Worm (Caenorhabditis elegans) whole organism, late embryonic: Measurements from ENCODE around the gene his-59.

Source experiments
- C08G9.2 ChIP-seq: sonication (generic microtip); optimal IDR thresholded peaks from 2 replicates; lab custom pipeline; 2016; ENCODE audit warnings: mild to moderate bottlenecking, missing genetic modification characterization, moderate library complexity, missing compliant biosample characterization
- C38D4.7 ChIP-seq: fragments of 200-800 bp; sonication (Bioruptor generic); optimal IDR thresholded peaks from 2 replicates; lab custom pipeline; 2018; ENCODE audit warnings: mild to moderate bottlenecking, missing genetic modification characterization, moderate library complexity, missing compliant biosample characterization
- K02D7.2 ChIP-seq: sonication (generic microtip); optimal IDR thresholded peaks from 2 replicates; lab custom pipeline; 2017; ENCODE audit warnings: mild to moderate bottlenecking, missing genetic modification characterization, missing compliant biosample characterization
- K09A11.1 ChIP-seq: sonication (generic microtip); optimal IDR thresholded peaks from 2 replicates; lab custom pipeline; 2017; ENCODE audit warnings: antibody characterized with exemption, mild to moderate bottlenecking, missing genetic modification characterization, missing compliant biosample characterization; ENCODE audit not compliant: insufficient read depth
- T23F11.4 ChIP-seq: fragments of 200-800 bp; sonication (Bioruptor generic); optimal IDR thresholded peaks from 2 replicates; lab custom pipeline; 2018; ENCODE audit warnings: mild to moderate bottlenecking, missing genetic modification characterization, missing compliant biosample characterization
- ama-1 ChIP-seq: fragments of 150-350 bp; optimal IDR thresholded peaks from 2 replicates; lab custom pipeline; 2014
- ceh-14 ChIP-seq: sonication (generic microtip); optimal IDR thresholded peaks from 2 replicates; lab custom pipeline; 2016; ENCODE audit warnings: missing genotype, missing genetic modification characterization, missing compliant biosample characterization
- ceh-18 ChIP-seq: sonication (generic microtip); optimal IDR thresholded peaks from 2 replicates; lab custom pipeline; 2016; ENCODE audit warnings: missing genetic modification characterization, missing compliant biosample characterization
- ceh-30 ChIP-seq: fragments of 150-350 bp; optimal IDR thresholded peaks from 2 replicates; lab custom pipeline; 2014; ENCODE audit warnings: missing biosample characterization, missing genetic modification characterization
- ceh-34 ChIP-seq: sonication (generic microtip); optimal IDR thresholded peaks from 2 replicates; lab custom pipeline; 2016; ENCODE audit warnings: mild to moderate bottlenecking, missing genetic modification characterization, missing compliant biosample characterization
- ceh-45 ChIP-seq: fragments of 200-800 bp; sonication (Bioruptor generic); IDR thresholded peaks from 2 replicates; pipeline ENCODE4 v1.3.6; 2022; ENCODE audit warnings: missing genetic modification reagents, missing genetic modification characterization, missing compliant biosample characterization
- che-1 ChIP-seq: sonication (generic microtip); optimal IDR thresholded peaks from 2 replicates; lab custom pipeline; 2016; ENCODE audit warnings: mild to moderate bottlenecking, missing genetic modification characterization, missing compliant biosample characterization
- dmd-4 ChIP-seq: sonication (generic microtip); optimal IDR thresholded peaks from 2 replicates; lab custom pipeline; 2016; ENCODE audit warnings: borderline replicate concordance, missing genetic modification characterization, missing compliant biosample characterization
- elt-2 ChIP-seq: sonication (generic microtip); optimal IDR thresholded peaks from 2 replicates; lab custom pipeline; 2016; ENCODE audit warnings: missing genetic modification reagents, missing genetic modification characterization, missing compliant biosample characterization
- elt-4 ChIP-seq: sonication (generic microtip); optimal IDR thresholded peaks from 2 replicates; lab custom pipeline; 2016; ENCODE audit warnings: missing genetic modification characterization, missing compliant biosample characterization
- ets-4 ChIP-seq: sonication (generic microtip); optimal IDR thresholded peaks from 2 replicates; lab custom pipeline; 2016; ENCODE audit warnings: missing genetic modification characterization, missing compliant biosample characterization
- eyg-1 ChIP-seq: sonication (generic microtip); optimal IDR thresholded peaks from 2 replicates; lab custom pipeline; 2016; ENCODE audit warnings: missing genotype, missing genetic modification characterization, missing compliant biosample characterization
- hlh-30 ChIP-seq: sonication (generic microtip); optimal IDR thresholded peaks from 2 replicates; lab custom pipeline; 2017; ENCODE audit warnings: antibody characterized with exemption, missing genetic modification characterization, missing compliant biosample characterization; ENCODE audit not compliant: insufficient read depth
- hlh-6 ChIP-seq: sonication (generic microtip); optimal IDR thresholded peaks from 2 replicates; lab custom pipeline; 2016; ENCODE audit warnings: missing genotype, missing genetic modification characterization, missing compliant biosample characterization
- lim-6 ChIP-seq: sonication (generic microtip); optimal IDR thresholded peaks from 2 replicates; lab custom pipeline; 2016; ENCODE audit warnings: missing genetic modification characterization, missing compliant biosample characterization
- lin-11 ChIP-seq: fragments of 200-800 bp; sonication (Bioruptor generic); optimal IDR thresholded peaks from 2 replicates; lab custom pipeline; 2018; ENCODE audit warnings: mild to moderate bottlenecking, missing genetic modification characterization, missing compliant biosample characterization
- nhr-11 ChIP-seq: fragments of 150-350 bp; optimal IDR thresholded peaks from 2 replicates; lab custom pipeline; 2014; ENCODE audit warnings: missing biosample characterization, missing genetic modification characterization
- odd-2 ChIP-seq: sonication (generic microtip); optimal IDR thresholded peaks from 2 replicates; lab custom pipeline; 2017; ENCODE audit warnings: antibody characterized with exemption, mild to moderate bottlenecking, missing genetic modification characterization, missing compliant biosample characterization
- pat-9 ChIP-seq: fragments of 200-800 bp; sonication (Bioruptor generic); optimal IDR thresholded peaks from 2 replicates; lab custom pipeline; 2018; ENCODE audit warnings: mild to moderate bottlenecking, missing genetic modification characterization, moderate library complexity, missing compliant biosample characterization
- pqm-1 ChIP-seq: sonication (generic microtip); optimal IDR thresholded peaks from 2 replicates; lab custom pipeline; 2016; ENCODE audit warnings: missing genetic modification characterization, missing compliant biosample characterization
- ref-2 ChIP-seq: sonication (generic microtip); optimal IDR thresholded peaks from 2 replicates; lab custom pipeline; 2016; ENCODE audit warnings: missing genetic modification characterization, missing compliant biosample characterization
- sdc-2 ChIP-seq: sonication (generic microtip); optimal IDR thresholded peaks from 2 replicates; lab custom pipeline; 2016; ENCODE audit warnings: missing genotype, missing genetic modification characterization, missing compliant biosample characterization
- syd-9 ChIP-seq: sonication (generic microtip); optimal IDR thresholded peaks from 2 replicates; lab custom pipeline; 2016; ENCODE audit warnings: mild to moderate bottlenecking, missing genetic modification characterization, moderate library complexity, missing compliant biosample characterization
- tbx-2 ChIP-seq: sonication (generic microtip); optimal IDR thresholded peaks from 2 replicates; lab custom pipeline; 2016; ENCODE audit warnings: missing genetic modification characterization, missing compliant biosample characterization
- tbx-7 ChIP-seq: sonication (generic microtip); optimal IDR thresholded peaks from 2 replicates; lab custom pipeline; 2016; ENCODE audit warnings: missing genotype, missing genetic modification characterization, missing compliant biosample characterization
- unc-3 ChIP-seq, 2 experiments: fragments of 200-800 bp in 1 of 2; sonication (Bioruptor generic) in 1 of 2; sonication (generic microtip) in 1 of 2; conservative IDR thresholded peaks in 1 of 2; optimal IDR thresholded peaks in 1 of 2; 2 replicates each; pipeline versions ENCODE4 v1.3.6 to Lab custom; 2016 to 2022; ENCODE audit warnings: missing compliant biosample characterization in 2 of 2, missing genetic modification characterization in 2 of 2, missing genetic modification reagents in 1 of 2
- unc-55 ChIP-seq: sonication (generic microtip); optimal IDR thresholded peaks from 2 replicates; lab custom pipeline; 2017; ENCODE audit warnings: missing biosample characterization, missing genetic modification reagents, missing genetic modification characterization
- unc-86 ChIP-seq: sonication (generic microtip); optimal IDR thresholded peaks from 2 replicates; lab custom pipeline; 2016; ENCODE audit warnings: missing genetic modification characterization, missing compliant biosample characterization

The his-59 gene

ce11 chrIV:7520258-7520657 is 32.2 kb downstream of the his-59 start:
- TF ChIP-seq eyg-1, result no peak
- no peak for TF ChIP-seq che-1 (tag; lab: Kevin White, UChicago)
- TF ChIP-seq pat-9 (tag; lab: Kevin White, UChicago), result no peak
- TF ChIP-seq C38D4.7 (GFP tag; lab: Kevin White, UChicago), result no peak
- TF ChIP-seq lin-11 (tag; lab: Kevin White, UChicago), result no peak
- no peak for TF ChIP-seq ref-2
- TF ChIP-seq odd-2 (tag; lab: Kevin White, UChicago), result no peak

- TF ChIP-seq T23F11.4 (GFP tag; lab: Kevin White, UChicago), result no peak
- TF ChIP-seq syd-9 (tag; lab: Kevin White, UChicago), result no peak
- TF ChIP-seq dmd-4 (tag; lab: Kevin White, UChicago), result no peak
- no peak for TF ChIP-seq C08G9.2
- no peak for TF ChIP-seq nhr-11 (tag; lab: Kevin White, UChicago)
- no peak for TF ChIP-seq ceh-45 (GFP tag; lab: Robert Waterston, UW)
- no peak for TF ChIP-seq K09A11.1 (tag; lab: Kevin White, UChicago)
- TF ChIP-seq lim-6 (tag; lab: Kevin White, UChicago), result no peak
- TF ChIP-seq, all 69 proteins: peak for 0
Measured at ce11 chrIV:7520841-7521240, 32.8 kb downstream of the his-59 start.

ce11 chrIV:7521591-7521990 is 33.5 kb downstream of the his-59 start:
- TF ChIP-seq ref-2 (peak; percentile 58), elt-2 (tag; lab: Kevin White, UChicago) (no peak)
- TF ChIP-seq, all 69 proteins: peak for 1

ce11 chrIV:7523744-7524143 is 35.7 kb downstream of the his-59 start:
- TF ChIP-seq tbx-2 (no peak), hlh-6 (no peak), unc-55 (GFP tag; lab: Kevin White, UChicago) (no peak), unc-86 (no peak)
- TF ChIP-seq, all 69 proteins: peak for 0

ce11 chrIV:7530226-7531070 is 42.4 kb downstream of the his-59 start:
- no peak for TF ChIP-seq hlh-30 (tag; lab: Kevin White, UChicago)
- no peak for TF ChIP-seq K02D7.2 (tag; lab: Kevin White, UChicago)
- TF ChIP-seq C08G9.2, result no peak
- TF ChIP-seq hlh-6, result no peak
- TF ChIP-seq ceh-18 (tag; lab: Kevin White, UChicago), result no peak
- TF ChIP-seq ama-1 (lab: Kevin White, UChicago), result no peak
- no peak for TF ChIP-seq ceh-30
- no peak for TF ChIP-seq pqm-1 (tag; lab: Kevin White, UChicago)
- TF ChIP-seq unc-3 (GFP tag; conservative IDR thresholded peaks at IDR 0.05; lab: Robert Waterston, UW), result no peak
- TF ChIP-seq unc-3 (tag; optimal IDR thresholded peaks at IDR 0.05; lab: Kevin White, UChicago), result no peak
- no peak for TF ChIP-seq elt-4 (tag; lab: Kevin White, UChicago)
- TF ChIP-seq sdc-2, result no peak
- no peak for TF ChIP-seq ceh-34 (tag; lab: Kevin White, UChicago)
- TF ChIP-seq tbx-7 (tag; lab: Kevin White, UChicago), result no peak
- TF ChIP-seq, all 69 proteins: peak for 0

- TF ChIP-seq dmd-4 (tag; lab: Kevin White, UChicago) (no peak), pqm-1 (tag; lab: Kevin White, UChicago) (no peak), ceh-45 (GFP tag; lab: Robert Waterston, UW) (no peak), ceh-14 (tag; lab: Kevin White, UChicago) (no peak), K09A11.1 (tag; lab: Kevin White, UChicago) (no peak), ets-4 (tag; lab: Kevin White, UChicago) (no peak)
Measured at ce11 chrIV:7532360-7532759, 44.3 kb downstream of the his-59 start, which contains the start of gene R05G6.1. R05G6.1 (plus strand) TSS chrIV:7532660.
